Worm (Caenorhabditis elegans) whole organism, L4/young adult: ENCODE measurements around the gene T28D9.1.

Experiments
- dao-5 ChIP-seq: sonication (generic microtip); optimal IDR thresholded peaks from 2 replicates; lab custom pipeline; 2016; ENCODE audit warnings: missing genotype, missing genetic modification characterization, moderate library complexity, missing compliant biosample characterization
- him-1 ChIP-seq: sonication (generic microtip); optimal IDR thresholded peaks from 2 replicates; lab custom pipeline; 2016; ENCODE audit warnings: missing genotype, missing genetic modification reagents, missing genetic modification characterization, missing compliant biosample characterization

ce11 chrII:6491817-6492452 is at the start of gene T28D9.1, which contains the start of gene T28D9.11:
- TF ChIP-seq him-1 (tag; lab: Kevin White, UChicago) (peak; percentile 63), dao-5 (tag; lab: Kevin White, UChicago) (no peak)
